Worm (Caenorhabditis elegans) whole organism, L1 larva: ENCODE results near the gene K05G3.1.

ENCODE experiments used
- irx-1 ChIP-seq: sonication (generic microtip); optimal IDR thresholded peaks from 2 replicates; lab custom pipeline; 2016; ENCODE audit warnings: missing genetic modification characterization, missing compliant biosample characterization
- mdl-1 ChIP-seq, 2 experiments: fragments of 150-350 bp; optimal IDR thresholded peaks; 2 replicates each; lab custom pipeline; 2014 to 2017; ENCODE audit warnings: missing biosample characterization in 2 of 2, missing genetic modification characterization in 2 of 2, inconsistent platforms in 1 of 2
- zip-4 ChIP-seq: fragments of 200-800 bp; sonication (Bioruptor generic); optimal IDR thresholded peaks from 2 replicates; lab custom pipeline; 2018; ENCODE audit warnings: mild to moderate bottlenecking, missing genetic modification characterization, moderate library complexity, missing compliant biosample characterization

DNA sequence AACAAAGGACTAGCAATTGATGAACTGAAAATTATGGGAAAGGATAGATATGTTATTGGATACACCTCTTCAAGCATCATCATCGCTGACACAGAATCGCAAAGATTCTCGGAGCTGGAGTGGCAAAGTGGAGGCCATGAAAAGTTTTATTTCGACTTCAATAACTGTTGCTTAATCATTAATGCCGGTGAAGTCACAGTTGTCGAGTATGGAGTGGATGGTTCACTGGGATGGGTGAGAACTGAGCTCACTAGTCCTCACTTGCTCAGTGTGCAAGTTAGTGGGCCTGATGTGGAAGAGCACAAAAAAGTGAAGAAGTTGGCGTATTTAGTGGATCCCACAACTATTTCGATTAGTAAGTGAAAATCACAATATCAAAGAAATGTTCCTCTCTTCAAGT lies 42.8 kb downstream of the K05G3.1 start:
- TF ChIP-seq mdl-1 (tag; optimal IDR thresholded peaks at IDR 0.05; lab: Kevin White, UChicago) (no peak), irx-1 (tag; lab: Kevin White, UChicago) (no peak), zip-4 (GFP tag; lab: Kevin White, UChicago) (no peak)
